Fruit fly (Drosophila melanogaster) whole organism, embryonic: ENCODE results near the gene CG31388.

Experiments used
- Bgb ChIP-seq: fragments of 200-800 bp; sonication (Bioruptor generic); IDR thresholded peaks from 2 replicates; pipeline ENCODE4 v1.3.6; 2022; ENCODE audit warnings: missing biosample characterization, missing genetic modification characterization; ENCODE audit not compliant: partially characterized antibody
- CG11398 ChIP-seq: fragments of 200-800 bp; sonication (Bioruptor generic); optimal IDR thresholded peaks from 2 replicates; lab custom pipeline; 2016; ENCODE audit warnings: missing biosample characterization, missing genetic modification characterization
- CG13624 ChIP-seq: fragments of 200-800 bp; sonication (Bioruptor generic); optimal IDR thresholded peaks from 2 replicates; lab custom pipeline; 2016; ENCODE audit warnings: missing biosample characterization, missing genetic modification characterization
- CG17829 ChIP-seq: fragments of 200-800 bp; optimal IDR thresholded peaks from 2 replicates; lab custom pipeline; 2019; ENCODE audit warnings: missing biosample characterization, mild to moderate bottlenecking, missing genetic modification characterization, moderate library complexity
- CG1832 ChIP-seq: fragments of 200-800 bp; sonication (Bioruptor generic); optimal IDR thresholded peaks from 2 replicates; lab custom pipeline; 2017; ENCODE audit warnings: missing biosample characterization, mild to moderate bottlenecking, missing genetic modification characterization, inconsistent platforms
- CG18764 ChIP-seq: fragments of 200-800 bp; sonication (Bioruptor generic); optimal IDR thresholded peaks from 3 replicates; lab custom pipeline; 2016; ENCODE audit warnings: missing biosample characterization, missing genetic modification characterization
- CG2120 ChIP-seq: fragments of 200-800 bp; sonication (Bioruptor generic); optimal IDR thresholded peaks from 3 replicates; lab custom pipeline; 2016; ENCODE audit warnings: missing biosample characterization, missing genetic modification characterization
- CG31441 ChIP-seq: fragments of 200-800 bp; sonication (Bioruptor generic); IDR thresholded peaks from 2 replicates; pipeline ENCODE4 v1.3.6; 2022; ENCODE audit warnings: missing biosample characterization, missing genetic modification characterization
- CG33213 ChIP-seq: fragments of 200-800 bp; sonication (Bioruptor generic); optimal IDR thresholded peaks from 3 replicates; lab custom pipeline; 2016; ENCODE audit warnings: missing biosample characterization, missing genetic modification characterization
- CG34422 ChIP-seq: fragments of 200-800 bp; sonication (Bioruptor generic); IDR thresholded peaks from 3 replicates; pipeline ENCODE4 v1.3.6; 2022; ENCODE audit warnings: missing biosample characterization, missing genetic modification characterization
- CG6175 ChIP-seq: fragments of 200-800 bp; sonication (Bioruptor generic); IDR thresholded peaks from 3 replicates; pipeline ENCODE4 v1.3.6; 2022; ENCODE audit warnings: missing biosample characterization, missing genetic modification characterization
- CG6272 ChIP-seq: fragments of 200-800 bp; sonication (Bioruptor generic); IDR thresholded peaks from 2 replicates; pipeline ENCODE4 v1.3.6; 2022; ENCODE audit warnings: missing biosample characterization, missing genetic modification characterization
- CG8388 ChIP-seq: fragments of 200-800 bp; sonication (Bioruptor generic); optimal IDR thresholded peaks from 2 replicates; lab custom pipeline; 2019; ENCODE audit warnings: missing biosample characterization, mild to moderate bottlenecking, missing genetic modification characterization, moderate library complexity
- CG9817 ChIP-seq: fragments of 200-800 bp; sonication (Bioruptor generic); optimal IDR thresholded peaks from 2 replicates; lab custom pipeline; 2018; ENCODE audit warnings: missing biosample characterization, mild to moderate bottlenecking, missing genetic modification characterization, moderate library complexity
- Dfd ChIP-seq, 2 experiments: fragments of >200 bp; optimal IDR thresholded peaks; 2 replicates each; lab custom pipeline; 2017; ENCODE audit warnings: missing biosample characterization in 2 of 2, missing genetic modification characterization in 2 of 2
- Ets65A ChIP-seq: fragments of 200-800 bp; sonication (Bioruptor generic); peaks from one replicate; lab custom pipeline; 2016; ENCODE audit warnings: missing biosample characterization, missing genetic modification characterization
- HmgD ChIP-seq: fragments of 200-800 bp; sonication (Bioruptor generic); optimal IDR thresholded peaks from 3 replicates; lab custom pipeline; 2016; ENCODE audit warnings: missing biosample characterization, missing genetic modification characterization
- Hr51 ChIP-seq, 2 experiments: fragments of 200-800 bp; sonication (Bioruptor generic); optimal IDR thresholded peaks; 2 replicates in 1 of 2; 3 replicates in 1 of 2; lab custom pipeline; 2016 to 2018; ENCODE audit warnings: missing biosample characterization in 2 of 2, missing genetic modification characterization in 2 of 2, mild to moderate bottlenecking in 1 of 2, moderate library complexity in 1 of 2
- Lpt ChIP-seq: fragments of >200 bp; optimal IDR thresholded peaks from 2 replicates; lab custom pipeline; 2018; ENCODE audit warnings: missing biosample characterization, missing genetic modification characterization
- MTF-1 ChIP-seq: fragments of 200-800 bp; sonication (Bioruptor generic); optimal IDR thresholded peaks from 2 replicates; lab custom pipeline; 2018; ENCODE audit warnings: missing biosample characterization, mild to moderate bottlenecking, missing genetic modification characterization, borderline replicate concordance
- Optix ChIP-seq: fragments of 200-800 bp; sonication (Bioruptor generic); IDR thresholded peaks from 3 replicates; pipeline ENCODE4 v1.3.6; 2022; ENCODE audit warnings: missing biosample characterization, missing genetic modification characterization
- Sox102F ChIP-seq: fragments of 200-800 bp; sonication (Bioruptor generic); optimal IDR thresholded peaks from 2 replicates; lab custom pipeline; 2018; ENCODE audit warnings: missing biosample characterization, mild to moderate bottlenecking, missing genetic modification characterization, moderate library complexity
- Trl ChIP-seq, 3 experiments: fragments of >200 bp in 2 of 3; fragments of 200-800 bp in 1 of 3; sonication (Bioruptor generic) in 1 of 3; optimal IDR thresholded peaks; 2 replicates in 1 of 3; 3 replicates in 2 of 3; lab custom pipeline; 2016 to 2017; ENCODE audit warnings: missing biosample characterization in 1 of 3, missing genetic modification characterization in 1 of 3
- ab ChIP-seq: fragments of 200-800 bp; sonication (Bioruptor generic); optimal IDR thresholded peaks from 2 replicates; lab custom pipeline; 2016; ENCODE audit warnings: missing biosample characterization, missing genetic modification characterization
- aop ChIP-seq: fragments of 200-800 bp; sonication (Bioruptor generic); IDR thresholded peaks from 2 replicates; pipeline ENCODE4 v1.3.6; 2022; ENCODE audit warnings: missing biosample characterization, missing genetic modification characterization
- ara ChIP-seq: fragments of 200-800 bp; sonication (Bioruptor generic); IDR thresholded peaks from 2 replicates; pipeline ENCODE4 v1.3.6; 2022; ENCODE audit warnings: missing biosample characterization, missing genetic modification characterization
- bbx ChIP-seq: fragments of 200-800 bp; sonication (Bioruptor generic); IDR thresholded peaks from 2 replicates; pipeline ENCODE4 v1.3.6; 2022; ENCODE audit warnings: missing biosample characterization, missing genetic modification characterization; ENCODE audit not compliant: partially characterized antibody
- bowl ChIP-seq: fragments of 200-800 bp; sonication (Bioruptor generic); IDR thresholded peaks from 2 replicates; pipeline ENCODE4 v1.3.6; 2022; ENCODE audit warnings: missing biosample characterization, missing genetic modification characterization
- dimm ChIP-seq: fragments of 200-800 bp; sonication (Bioruptor generic); IDR thresholded peaks from 2 replicates; pipeline ENCODE4 v1.3.6; 2022; ENCODE audit warnings: missing biosample characterization, missing genetic modification characterization
- dmrt99B ChIP-seq: fragments of 200-800 bp; sonication (Bioruptor generic); optimal IDR thresholded peaks from 2 replicates; lab custom pipeline; 2018; ENCODE audit warnings: missing biosample characterization, mild to moderate bottlenecking, missing genetic modification characterization, moderate library complexity
- ems ChIP-seq: fragments of 200-800 bp; sonication (Bioruptor generic); optimal IDR thresholded peaks from 3 replicates; lab custom pipeline; 2016; ENCODE audit warnings: missing biosample characterization, missing genetic modification characterization
- ftz-f1 ChIP-seq: fragments of 200-800 bp; sonication (Bioruptor generic); optimal IDR thresholded peaks from 2 replicates; lab custom pipeline; 2016; ENCODE audit warnings: missing biosample characterization, missing genetic modification characterization
- gcm2 ChIP-seq: fragments of 200-800 bp; sonication (Bioruptor generic); optimal IDR thresholded peaks from 2 replicates; lab custom pipeline; 2016; ENCODE audit warnings: missing biosample characterization, missing genetic modification characterization
- gem ChIP-seq: fragments of 200-800 bp; sonication (Bioruptor generic); optimal IDR thresholded peaks from 2 replicates; lab custom pipeline; 2019; ENCODE audit warnings: missing biosample characterization, mild to moderate bottlenecking, missing genetic modification characterization, moderate library complexity
- grau ChIP-seq: fragments of 200-800 bp; optimal IDR thresholded peaks from 3 replicates; lab custom pipeline; 2019; ENCODE audit warnings: missing biosample characterization, mild to moderate bottlenecking, missing genetic modification characterization, moderate library complexity
- hkb ChIP-seq, 2 experiments: fragments of 200-800 bp in 1 of 2; fragments of >200 bp in 1 of 2; sonication (Bioruptor generic) in 1 of 2; IDR thresholded peaks in 1 of 2; optimal IDR thresholded peaks in 1 of 2; 2 replicates each; pipeline versions ENCODE4 v1.3.6 to Lab custom; 2017 to 2022; ENCODE audit warnings: missing biosample characterization in 1 of 2, missing genetic modification characterization in 1 of 2
- lab ChIP-seq: fragments of 200-800 bp; sonication (Bioruptor generic); optimal IDR thresholded peaks from 3 replicates; lab custom pipeline; 2017; ENCODE audit warnings: missing biosample characterization, missing genetic modification characterization, mild to moderate bottlenecking, moderate library complexity, missing genetic modification reagents
- lola ChIP-seq, 3 experiments: fragments of >200 bp in 2 of 3; fragments of 200-800 bp in 1 of 3; sonication (Bioruptor generic) in 1 of 3; optimal IDR thresholded peaks; 2 replicates each; lab custom pipeline; 2017 to 2019; ENCODE audit warnings: missing biosample characterization in 3 of 3, missing genetic modification characterization in 3 of 3, mild to moderate bottlenecking in 1 of 3, moderate library complexity in 1 of 3
- mam ChIP-seq: fragments of 200-800 bp; sonication (Bioruptor generic); optimal IDR thresholded peaks from 3 replicates; lab custom pipeline; 2016; ENCODE audit warnings: missing biosample characterization, missing genetic modification characterization
- mirr ChIP-seq: fragments of 200-800 bp; sonication (Bioruptor generic); optimal IDR thresholded peaks from 3 replicates; lab custom pipeline; 2018; ENCODE audit warnings: missing biosample characterization, mild to moderate bottlenecking, missing genetic modification characterization
- nerfin-2 ChIP-seq: fragments of 200-800 bp; sonication (Bioruptor generic); IDR thresholded peaks from 2 replicates; pipeline ENCODE4 v1.3.6; 2022; ENCODE audit warnings: missing biosample characterization, missing genetic modification characterization; ENCODE audit not compliant: partially characterized antibody
- pan ChIP-seq, 4 experiments: fragments of >200 bp in 3 of 4; fragments of 200-800 bp in 1 of 4; sonication (Bioruptor generic) in 1 of 4; optimal IDR thresholded peaks in 3 of 4; IDR thresholded peaks in 1 of 4; 2 replicates each; pipeline versions ENCODE4 v1.3.6 to Lab custom; 2017 to 2022; ENCODE audit warnings: missing biosample characterization in 2 of 4, missing genetic modification characterization in 2 of 4, mixed read lengths in 1 of 4
- peb ChIP-seq: fragments of 200-800 bp; sonication (Bioruptor generic); IDR thresholded peaks from 2 replicates; pipeline ENCODE4 v1.3.6; 2022; ENCODE audit warnings: missing biosample characterization, missing genetic modification characterization
- row ChIP-seq: fragments of 200-800 bp; sonication (Bioruptor generic); IDR thresholded peaks from 3 replicates; pipeline ENCODE4 v1.3.6; 2022; ENCODE audit warnings: missing biosample characterization, missing genetic modification characterization
- run ChIP-seq: fragments of 200-800 bp; sonication (Bioruptor generic); optimal IDR thresholded peaks from 3 replicates; lab custom pipeline; 2018; ENCODE audit warnings: missing biosample characterization, mild to moderate bottlenecking, missing genetic modification characterization
- shn ChIP-seq: fragments of 200-800 bp; sonication (Bioruptor generic); optimal IDR thresholded peaks from 3 replicates; lab custom pipeline; 2016; ENCODE audit warnings: missing biosample characterization, missing genetic modification characterization
- sr ChIP-seq: fragments of 200-800 bp; sonication (Bioruptor generic); IDR thresholded peaks from 3 replicates; pipeline ENCODE4 v1.3.6; 2022; ENCODE audit warnings: missing biosample characterization, missing genetic modification characterization
- ssp ChIP-seq: fragments of 200-800 bp; sonication (Bioruptor generic); IDR thresholded peaks from 2 replicates; pipeline ENCODE4 v1.3.6; 2022; ENCODE audit warnings: missing biosample characterization, missing genetic modification characterization
- tna ChIP-seq: fragments of 200-800 bp; sonication (Bioruptor generic); IDR thresholded peaks from 2 replicates; pipeline ENCODE4 v1.3.6; 2022; ENCODE audit warnings: missing biosample characterization, missing genetic modification characterization; ENCODE audit not compliant: partially characterized antibody
- wdn ChIP-seq: fragments of 200-800 bp; sonication (Bioruptor generic); IDR thresholded peaks from 2 replicates; pipeline ENCODE4 v1.3.6; 2022; ENCODE audit warnings: missing biosample characterization, missing genetic modification characterization

Gene CG31388

dm6 chr3R:11197389-11197716, 40.3 kb upstream of the CG31388 start, which contains the start of gene cu:
Gene cu, plus strand, starts transcription at chr3R:11197592.
- TF ChIP-seq CG33213 (GFP tag; lab: Kevin White, UChicago) (peak; percentile 75), mirr (GFP tag; lab: Kevin White, UChicago) (no peak), sr (peak; percentile 6), CG11398 (GFP tag; lab: Kevin White, UChicago) (peak; percentile 71), bbx (GFP tag; lab: Robert Waterston, UW) (peak; percentile 13; the same call in 1 of the 2 replicates), lola (GFP tag; optimal IDR thresholded peaks at IDR 0.05; lab: Kevin White, UChicago) (peak in 1 of 3 experiments; percentile 26), hkb (optimal IDR thresholded peaks at IDR 0.05; lab: Kevin White, UChicago) (peak; percentile 33), hkb (GFP tag; IDR thresholded peaks at IDR 0.05; lab: Robert Waterston, UW) (no peak), gcm2 (peak; percentile 50), ab (peak; percentile 76), MTF-1 (no peak), dmrt99B (tag; lab: Kevin White, UChicago) (no peak), Hr51 (GFP tag; optimal IDR thresholded peaks at IDR 0.05; lab: Kevin White, UChicago) (no peak), CG17829 (tag; lab: Kevin White, UChicago) (no peak), Sox102F (GFP tag; lab: Kevin White, UChicago) (no peak), Trl (optimal IDR thresholded peaks at IDR 0.05; lab: Kevin White, UChicago) (peak; percentile 54 to 58), Trl (GFP tag; optimal IDR thresholded peaks at IDR 0.05; lab: Kevin White, UChicago) (no peak), aop (peak; percentile 49; the same call in 1 of the 2 replicates), Optix (peak; percentile 85; the same call in 2 of the 3 replicates), bowl (GFP tag; lab: Robert Waterston, UW) (no peak), dimm (GFP tag; lab: Robert Waterston, UW) (no peak), CG31441 (GFP tag; lab: Robert Waterston, UW) (peak; percentile 44; the same call in 1 of the 2 replicates), Bgb (GFP tag; lab: Robert Waterston, UW) (peak; percentile 26; the same call in 1 of the 2 replicates), mam (GFP tag; lab: Kevin White, UChicago) (peak; percentile 90), ftz-f1 (no peak), CG34422 (no peak), Dfd (GFP tag; optimal IDR thresholded peaks at IDR 0.05; lab: Kevin White, UChicago) (peak in 1 of 2 experiments; percentile 28), CG6175 (GFP tag; lab: Robert Waterston, UW) (no peak)

dm6 chr3R:11198062-11198472, 39.5 kb upstream of the CG31388 start:
- TF ChIP-seq HmgD (GFP tag; lab: Kevin White, UChicago) (peak; percentile 3), CG1832 (GFP tag; lab: Kevin White, UChicago) (peak; percentile 76), CG2120 (GFP tag; lab: Kevin White, UChicago) (peak; percentile 3), ssp (GFP tag; lab: Robert Waterston, UW) (no peak), pan (optimal IDR thresholded peaks at IDR 0.05; lab: Kevin White, UChicago) (no peak), pan (GFP tag; optimal IDR thresholded peaks at IDR 0.05 in 1 of 2, IDR thresholded peaks at IDR 0.05 in 1 of 2) (peak in 1 of 2 experiments; percentile 39), shn (GFP tag; lab: Kevin White, UChicago) (no peak), wdn (GFP tag; lab: Robert Waterston, UW) (no peak), gem (no peak), ara (no peak), row (GFP tag; lab: Robert Waterston, UW) (peak; percentile 70), run (tag; lab: Kevin White, UChicago) (peak; percentile 53), Ets65A (peak; percentile 57), Lpt (GFP tag; lab: Kevin White, UChicago) (no peak), nerfin-2 (GFP tag; lab: Robert Waterston, UW) (no peak), ems (GFP tag; lab: Kevin White, UChicago) (no peak), CG9817 (tag; lab: Kevin White, UChicago) (no peak), CG13624 (GFP tag; lab: Kevin White, UChicago) (peak; percentile 12), CG6272 (GFP tag; lab: Robert Waterston, UW) (no peak), lab (GFP tag; lab: Kevin White, UChicago) (peak; percentile 45), tna (peak; percentile 13; the same call in 1 of the 2 replicates), CG8388 (GFP tag; lab: Kevin White, UChicago) (no peak), CG18764 (GFP tag; lab: Kevin White, UChicago) (no peak), grau (tag; lab: Kevin White, UChicago) (peak; percentile 15), peb (no peak)
